Worm (Caenorhabditis elegans) whole organism, L1 larva: ENCODE measurements around the gene nmy-1.

Experiments
- C04F5.9 ChIP-seq: sonication (generic microtip); optimal IDR thresholded peaks from 2 replicates; lab custom pipeline; 2016; ENCODE audit warnings: missing genetic modification characterization, missing compliant biosample characterization
- C16A3.4 ChIP-seq: fragments of 150-350 bp; optimal IDR thresholded peaks from 2 replicates; lab custom pipeline; 2014; ENCODE audit warnings: missing biosample characterization, missing genetic modification characterization
- Y116A8C.19 ChIP-seq: sonication (generic microtip); optimal IDR thresholded peaks from 2 replicates; lab custom pipeline; 2016; ENCODE audit warnings: missing compliant biosample characterization, missing genetic modification characterization, borderline replicate concordance
- alr-1 ChIP-seq: fragments of 200-800 bp; sonication (Bioruptor generic); optimal IDR thresholded peaks from 2 replicates; lab custom pipeline; 2018; ENCODE audit warnings: borderline replicate concordance, mild to moderate bottlenecking, missing genetic modification characterization, missing compliant biosample characterization
- ama-1 ChIP-seq: fragments of 150-350 bp; optimal IDR thresholded peaks from 2 replicates; lab custom pipeline; 2014
- blmp-1 ChIP-seq: fragments of 150-350 bp; optimal IDR thresholded peaks from 2 replicates; lab custom pipeline; 2014; ENCODE audit warnings: missing biosample characterization, missing genetic modification characterization
- ceh-82 ChIP-seq, 3 experiments: fragments of 150-350 bp in 1 of 3; sonication (generic microtip) in 2 of 3; optimal IDR thresholded peaks; 2 replicates each; lab custom pipeline; 2014 to 2017; ENCODE audit warnings: missing biosample characterization in 3 of 3, missing genetic modification characterization in 3 of 3
- ceh-90 ChIP-seq: sonication (generic microtip); optimal IDR thresholded peaks from 2 replicates; lab custom pipeline; 2016; ENCODE audit warnings: missing genetic modification characterization, missing compliant biosample characterization
- ces-1 ChIP-seq: fragments of 150-350 bp; optimal IDR thresholded peaks from 2 replicates; lab custom pipeline; 2014; ENCODE audit warnings: missing biosample characterization, missing genetic modification reagents, missing genetic modification characterization
- egl-13 ChIP-seq: sonication (generic microtip); optimal IDR thresholded peaks from 2 replicates; lab custom pipeline; 2016; ENCODE audit warnings: missing genotype, missing genetic modification reagents, missing genetic modification characterization, missing compliant biosample characterization
- elt-3 ChIP-seq, 6 experiments: fragments of 150-350 bp in 1 of 6; sonication (generic microtip); optimal IDR thresholded peaks; 2 replicates each; lab custom pipeline; 2017 to 2018; ENCODE audit warnings: missing biosample characterization in 6 of 6, missing genetic modification characterization in 6 of 6, inconsistent platforms in 1 of 6
- ets-5 ChIP-seq: fragments of 200-800 bp; sonication (Bioruptor generic); IDR thresholded peaks from 2 replicates; pipeline ENCODE4 v1.3.6; 2022; ENCODE audit warnings: missing genetic modification characterization, missing compliant biosample characterization
- fkh-8 ChIP-seq: sonication (generic microtip); optimal IDR thresholded peaks from 2 replicates; lab custom pipeline; 2016; ENCODE audit warnings: mild to moderate bottlenecking, missing genetic modification characterization, missing compliant biosample characterization
- fos-1 ChIP-seq: fragments of 150-350 bp; optimal IDR thresholded peaks from 2 replicates; lab custom pipeline; 2014; ENCODE audit warnings: missing biosample characterization, missing genetic modification characterization
- grh-1 ChIP-seq: fragments of 200-800 bp; sonication (Bioruptor generic); IDR thresholded peaks from 2 replicates; pipeline ENCODE4 v1.3.6; 2022; ENCODE audit warnings: missing genetic modification reagents, missing genetic modification characterization, missing compliant biosample characterization
- isw-1 ChIP-seq: fragments of 200-800 bp; sonication (Bioruptor generic); IDR thresholded peaks from 2 replicates; pipeline ENCODE4 v1.3.6; 2022; ENCODE audit warnings: missing genetic modification characterization, missing compliant biosample characterization
- lin-13 ChIP-seq: fragments of 150-350 bp; optimal IDR thresholded peaks from 2 replicates; lab custom pipeline; 2014; ENCODE audit warnings: missing biosample characterization, missing genetic modification reagents, missing genetic modification characterization
- lin-15B ChIP-seq: fragments of 150-350 bp; sonication (generic microtip); optimal IDR thresholded peaks from 3 replicates; lab custom pipeline; 2014; ENCODE audit warnings: missing biosample characterization, missing genetic modification characterization
- lin-39 ChIP-seq: fragments of 150-350 bp; optimal IDR thresholded peaks from 2 replicates; lab custom pipeline; 2014; ENCODE audit warnings: missing biosample characterization, missing genetic modification reagents, missing genetic modification characterization
- mdl-1 ChIP-seq, 2 experiments: fragments of 150-350 bp; optimal IDR thresholded peaks; 2 replicates each; lab custom pipeline; 2014 to 2017; ENCODE audit warnings: missing biosample characterization in 2 of 2, missing genetic modification characterization in 2 of 2, inconsistent platforms in 1 of 2
- mep-1 ChIP-seq: fragments of 150-350 bp; optimal IDR thresholded peaks from 2 replicates; lab custom pipeline; 2014; ENCODE audit warnings: missing biosample characterization, missing genetic modification characterization
- nhr-11 ChIP-seq: fragments of 150-350 bp; optimal IDR thresholded peaks from 2 replicates; lab custom pipeline; 2014; ENCODE audit warnings: missing biosample characterization, missing genetic modification characterization
- nhr-19 ChIP-seq: fragments of 200-800 bp; sonication (Bioruptor generic); conservative IDR thresholded peaks from 2 replicates; pipeline ENCODE4 v1.3.6; 2022; ENCODE audit warnings: missing genetic modification characterization, missing compliant biosample characterization
- nhr-20 ChIP-seq: sonication (generic microtip); optimal IDR thresholded peaks from 2 replicates; lab custom pipeline; 2016; ENCODE audit warnings: mild to moderate bottlenecking, missing genetic modification characterization, missing compliant biosample characterization
- nhr-76 ChIP-seq: sonication (generic microtip); optimal IDR thresholded peaks from 2 replicates; lab custom pipeline; 2017; ENCODE audit warnings: missing biosample characterization, missing genetic modification characterization
- nhr-77 ChIP-seq: fragments of 150-350 bp; optimal IDR thresholded peaks from 2 replicates; lab custom pipeline; 2014; ENCODE audit warnings: missing biosample characterization, missing genetic modification characterization
- nhr-84 ChIP-seq: sonication (generic microtip); optimal IDR thresholded peaks from 2 replicates; lab custom pipeline; 2017; ENCODE audit warnings: missing biosample characterization, missing genetic modification characterization
- pax-3 ChIP-seq: fragments of 200-800 bp; sonication (Bioruptor generic); optimal IDR thresholded peaks from 2 replicates; lab custom pipeline; 2018; ENCODE audit warnings: mild to moderate bottlenecking, missing genetic modification characterization, moderate library complexity, missing compliant biosample characterization
- rnt-1 ChIP-seq: sonication (generic microtip); optimal IDR thresholded peaks from 2 replicates; lab custom pipeline; 2016; ENCODE audit warnings: mild to moderate bottlenecking, missing genetic modification characterization, moderate library complexity, missing compliant biosample characterization
- skn-1 ChIP-seq: fragments of 150-350 bp; optimal IDR thresholded peaks from 2 replicates; lab custom pipeline; 2014; ENCODE audit warnings: missing biosample characterization, missing genetic modification characterization
- snpc-4 ChIP-seq: fragments of 150-350 bp; optimal IDR thresholded peaks from 2 replicates; lab custom pipeline; 2014; ENCODE audit warnings: missing biosample characterization, missing genetic modification characterization
- snu-23 ChIP-seq: sonication (generic microtip); optimal IDR thresholded peaks from 2 replicates; lab custom pipeline; 2016; ENCODE audit warnings: missing genetic modification characterization, missing compliant biosample characterization
- swsn-7 ChIP-seq: sonication (generic microtip); optimal IDR thresholded peaks from 2 replicates; lab custom pipeline; 2016; ENCODE audit warnings: missing genetic modification characterization, missing compliant biosample characterization
- tbx-2 ChIP-seq: sonication (generic microtip); optimal IDR thresholded peaks from 2 replicates; lab custom pipeline; 2016; ENCODE audit warnings: missing genetic modification characterization, missing compliant biosample characterization
- unc-130 ChIP-seq: fragments of 150-350 bp; optimal IDR thresholded peaks from 2 replicates; lab custom pipeline; 2017; ENCODE audit warnings: missing biosample characterization, missing genetic modification characterization, inconsistent platforms
- unc-62 ChIP-seq: fragments of 150-350 bp; optimal IDR thresholded peaks from 2 replicates; lab custom pipeline; 2014; ENCODE audit warnings: missing biosample characterization, missing genetic modification reagents, missing genetic modification characterization
- unc-86 ChIP-seq: sonication (generic microtip); optimal IDR thresholded peaks from 2 replicates; lab custom pipeline; 2016; ENCODE audit warnings: missing genetic modification characterization, missing compliant biosample characterization
- vab-15 ChIP-seq: sonication (generic microtip); optimal IDR thresholded peaks from 2 replicates; lab custom pipeline; 2017; ENCODE audit warnings: missing genotype, mild to moderate bottlenecking, missing genetic modification characterization, missing compliant biosample characterization
- xbp-1 ChIP-seq: sonication (generic microtip); optimal IDR thresholded peaks from 2 replicates; lab custom pipeline; 2016; ENCODE audit warnings: missing genetic modification characterization, missing compliant biosample characterization
- zip-4 ChIP-seq: fragments of 200-800 bp; sonication (Bioruptor generic); optimal IDR thresholded peaks from 2 replicates; lab custom pipeline; 2018; ENCODE audit warnings: mild to moderate bottlenecking, missing genetic modification characterization, moderate library complexity, missing compliant biosample characterization
- ztf-4 ChIP-seq: fragments of 150-350 bp; optimal IDR thresholded peaks from 2 replicates; lab custom pipeline; 2014; ENCODE audit warnings: missing biosample characterization, missing genetic modification characterization

Gene nmy-1

DNA sequence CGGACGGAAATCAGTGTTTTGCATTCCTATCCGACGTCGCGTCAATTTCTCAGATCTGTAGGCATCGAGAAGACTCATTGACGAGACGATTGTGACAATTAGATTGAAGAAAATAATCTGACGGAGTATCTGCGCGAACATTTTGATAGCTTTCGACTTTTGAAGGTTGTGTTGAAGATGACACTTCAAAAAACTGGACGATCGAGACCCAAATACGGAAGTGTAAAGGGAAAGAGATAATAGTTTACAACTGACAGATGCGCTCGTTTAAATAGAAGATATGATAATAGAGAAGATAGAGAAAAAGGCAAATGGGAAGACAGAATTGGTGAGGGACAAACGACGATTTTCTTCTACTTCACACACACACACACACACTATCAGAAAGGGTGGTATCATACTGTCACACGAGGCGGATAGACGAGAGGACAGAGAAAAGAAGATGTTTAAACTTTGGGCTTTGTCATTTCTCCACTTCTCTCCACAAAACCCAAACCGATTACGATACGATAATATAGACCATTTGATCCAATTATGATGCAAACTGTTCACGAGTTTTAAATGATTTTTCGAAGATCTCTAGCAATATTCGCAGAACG is 18.1 kb upstream of the nmy-1 start, which contains the start of gene B0410.3 (continued):
- TF ChIP-seq snu-23 (peak; percentile 78), mep-1 (peak; percentile 47), tbx-2 (tag; lab: Kevin White, UChicago) (peak; percentile 62), vab-15 (tag; lab: Kevin White, UChicago) (peak; percentile 67), Y116A8C.19 (no peak), nhr-84 (tag; lab: Kevin White, UChicago) (no peak), ces-1 (no peak), C16A3.4 (peak; percentile 46), pax-3 (tag; lab: Kevin White, UChicago) (no peak), zip-4 (GFP tag; lab: Kevin White, UChicago) (no peak), nhr-19 (GFP tag; lab: Robert Waterston, UW) (peak; percentile 74), fos-1 (peak; percentile 17), isw-1 (GFP tag; lab: Robert Waterston, UW) (no peak), blmp-1 (tag; lab: Kevin White, UChicago) (peak; percentile 89), unc-62 (GFP tag; lab: Kevin White, UChicago) (no peak), alr-1 (no peak), lin-39 (tag; lab: Kevin White, UChicago) (no peak), ztf-4 (tag; lab: Kevin White, UChicago) (peak; percentile 62), ama-1 (lab: Kevin White, UChicago) (no peak), swsn-7 (peak; percentile 6), fkh-8 (tag; lab: Kevin White, UChicago) (no peak), xbp-1 (tag; lab: Kevin White, UChicago) (no peak), skn-1 (tag; lab: Kevin White, UChicago) (no peak), egl-13 (no peak), unc-130 (tag; lab: Kevin White, UChicago) (peak; percentile 66), nhr-76 (tag; lab: Kevin White, UChicago) (no peak), snpc-4 (tag; lab: Kevin White, UChicago) (no peak), ets-5 (GFP tag; lab: Robert Waterston, UW) (no peak), nhr-77 (tag; lab: Kevin White, UChicago) (peak; percentile 20), ceh-90 (tag; lab: Kevin White, UChicago) (no peak), mdl-1 (tag; optimal IDR thresholded peaks at IDR 0.05; lab: Kevin White, UChicago) (peak in 1 of 2 experiments; percentile 79)
- TF ChIP-seq, all 84 proteins: peak for 27

DNA sequence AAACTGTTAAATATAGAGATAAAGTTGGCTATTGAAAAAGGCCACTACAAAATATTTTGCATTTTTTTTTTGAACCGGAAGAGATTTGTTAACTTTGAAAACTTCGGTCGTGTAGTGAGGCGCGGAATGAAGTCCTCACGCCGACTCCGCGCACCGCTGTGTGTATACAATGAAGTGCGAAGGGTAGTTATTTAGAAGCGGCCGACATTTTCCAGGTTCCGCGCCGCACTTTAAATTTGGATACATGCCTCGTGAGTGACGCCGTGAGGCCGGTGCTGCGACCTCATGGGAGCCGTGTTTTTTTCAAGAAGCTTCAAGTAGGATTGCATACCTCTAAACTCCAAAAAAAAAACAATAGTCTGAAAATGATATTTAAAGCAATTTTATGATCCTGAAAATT is 17.4 kb upstream of the nmy-1 start:
- 0 out of 2 replicates have a peak, but pooled peaks have one; percentile 10 for TF ChIP-seq grh-1 (GFP tag; lab: Robert Waterston, UW)
- TF ChIP-seq ceh-90 (tag; lab: Kevin White, UChicago): no peak
- no peak for TF ChIP-seq snu-23
- TF ChIP-seq nhr-20 (tag; lab: Kevin White, UChicago): no peak
- TF ChIP-seq lin-15B (tag; lab: Kevin White, UChicago): no peak
- TF ChIP-seq rnt-1 (tag; lab: Kevin White, UChicago): peak; percentile 31
- TF ChIP-seq ceh-82 (tag; optimal IDR thresholded peaks at IDR 0.05; lab: Kevin White, UChicago): no peak
- TF ChIP-seq C04F5.9 (tag; lab: Kevin White, UChicago): no peak
- no peak for TF ChIP-seq elt-3 (tag; optimal IDR thresholded peaks at IDR 0.05; lab: Kevin White, UChicago)
- no peak for TF ChIP-seq ets-5 (GFP tag; lab: Robert Waterston, UW)
- peak; percentile 11 for TF ChIP-seq lin-13 (GFP tag; lab: Kevin White, UChicago)
- TF ChIP-seq nhr-11: no peak
- TF ChIP-seq unc-86 (tag; lab: Kevin White, UChicago): no peak
- no peak for TF ChIP-seq mdl-1 (tag; optimal IDR thresholded peaks at IDR 0.05; lab: Kevin White, UChicago)
- peak; percentile 95 for TF ChIP-seq snpc-4 (tag; lab: Kevin White, UChicago)
- TF ChIP-seq nhr-84 (tag; lab: Kevin White, UChicago): no peak
- TF ChIP-seq isw-1 (GFP tag; lab: Robert Waterston, UW): no peak
